Fruit fly (Drosophila melanogaster) whole organism, wandering third instar larva: Measurements from ENCODE around the gene Cht11.
A peak's percentile ranks its signal among the peaks of the same experiment; 100 is the strongest.

ENCODE experiments used
- Abd-B ChIP-seq: fragments of >200 bp; optimal IDR thresholded peaks from 2 replicates; lab custom pipeline; 2017; ENCODE audit warnings: missing biosample characterization, missing genetic modification characterization
- CG32264 ChIP-seq: fragments of 200-800 bp; sonication (Bioruptor generic); optimal IDR thresholded peaks from 2 replicates; lab custom pipeline; 2016; ENCODE audit warnings: missing biosample characterization, missing genetic modification characterization
- CG9705 ChIP-seq: fragments of 200-800 bp; sonication (Bioruptor generic); optimal IDR thresholded peaks from 2 replicates; lab custom pipeline; 2018; ENCODE audit warnings: missing biosample characterization, mild to moderate bottlenecking, missing genetic modification characterization
- CrebA ChIP-seq: fragments of 200-800 bp; sonication (Bioruptor generic); optimal IDR thresholded peaks from 2 replicates; lab custom pipeline; 2016; ENCODE audit warnings: missing biosample characterization, mild to moderate bottlenecking, missing genetic modification characterization, borderline replicate concordance
- Dfd ChIP-seq: fragments of >200 bp; optimal IDR thresholded peaks from 2 replicates; lab custom pipeline; 2017; ENCODE audit warnings: missing biosample characterization, missing genetic modification characterization
- GATAd ChIP-seq: sonication (Bioruptor generic); optimal IDR thresholded peaks from 2 replicates; lab custom pipeline; 2016; ENCODE audit warnings: missing biosample characterization, missing genetic modification characterization
- HLH106 ChIP-seq: fragments of 200-800 bp; optimal IDR thresholded peaks from 3 replicates; lab custom pipeline; 2019; ENCODE audit warnings: missing biosample characterization, mild to moderate bottlenecking, missing genetic modification characterization, moderate library complexity
- Hnf4 ChIP-seq: fragments of 200-800 bp; sonication (Bioruptor generic); optimal IDR thresholded peaks from 2 replicates; lab custom pipeline; 2016; ENCODE audit warnings: missing biosample characterization, mild to moderate bottlenecking, missing genetic modification characterization
- Hr83 ChIP-seq: fragments of 200-300 bp; sonication (Bioruptor generic); optimal IDR thresholded peaks from 2 replicates; lab custom pipeline; 2016; ENCODE audit warnings: missing biosample characterization, mild to moderate bottlenecking, missing genetic modification characterization, moderate library complexity; ENCODE audit not compliant: poor library complexity, severe bottlenecking
- Jra ChIP-seq: sonication (Bioruptor generic); optimal IDR thresholded peaks from 2 replicates; lab custom pipeline; 2016; ENCODE audit warnings: missing biosample characterization, missing genetic modification characterization
- Mio ChIP-seq: sonication (Bioruptor generic); optimal IDR thresholded peaks from 2 replicates; lab custom pipeline; 2016; ENCODE audit warnings: missing biosample characterization, missing genetic modification characterization
- Myc ChIP-seq: fragments of >200 bp; optimal IDR thresholded peaks from 2 replicates; lab custom pipeline; 2017
- N ChIP-seq: fragments of >200 bp; optimal IDR thresholded peaks from 2 replicates; lab custom pipeline; 2018; ENCODE audit warnings: missing biosample characterization, missing external identifiers, missing genetic modification characterization
- OdsH ChIP-seq: fragments of 200-800 bp; sonication (Bioruptor generic); optimal IDR thresholded peaks from 2 replicates; lab custom pipeline; 2016; ENCODE audit warnings: missing biosample characterization, mild to moderate bottlenecking, missing genetic modification characterization
- Rel ChIP-seq, 2 experiments: fragments of 200-800 bp; sonication (Bioruptor generic) in 1 of 2; optimal IDR thresholded peaks; 2 replicates in 1 of 2; 3 replicates in 1 of 2; lab custom pipeline; 2016 to 2019; ENCODE audit warnings: mild to moderate bottlenecking in 2 of 2, missing biosample characterization in 2 of 2, missing genetic modification characterization in 2 of 2, moderate library complexity in 1 of 2
- Sp1 ChIP-seq: fragments of 200-800 bp; sonication (Bioruptor generic); optimal IDR thresholded peaks from 3 replicates; lab custom pipeline; 2019; ENCODE audit warnings: missing biosample characterization, mild to moderate bottlenecking, missing genetic modification characterization, moderate library complexity
- Vsx2 ChIP-seq: fragments of 200-300, 225-300 bp; sonication (Bioruptor generic); optimal IDR thresholded peaks from 2 replicates; lab custom pipeline; 2018; ENCODE audit warnings: missing biosample characterization, missing genetic modification characterization; ENCODE audit not compliant: partially characterized antibody
- br ChIP-seq: fragments of 200-800 bp; sonication (Bioruptor generic); optimal IDR thresholded peaks from 2 replicates; lab custom pipeline; 2016; ENCODE audit warnings: missing biosample characterization, missing genetic modification characterization
- brk ChIP-seq: fragments of 200-800 bp; sonication (Bioruptor generic); optimal IDR thresholded peaks from 2 replicates; lab custom pipeline; 2016; ENCODE audit warnings: missing biosample characterization, mild to moderate bottlenecking, missing genetic modification characterization
- dl ChIP-seq, 2 experiments: fragments of 175-275, 200-275 bp in 1 of 2; fragments of 200-275 bp in 1 of 2; sonication (Bioruptor generic); optimal IDR thresholded peaks; lab custom pipeline; 2018; ENCODE audit warnings: mild to moderate bottlenecking in 2 of 2, missing biosample characterization in 2 of 2, missing genetic modification characterization in 2 of 2, moderate library complexity in 2 of 2; ENCODE audit not compliant: partially characterized antibody in 2 of 2, insufficient read depth in 1 of 2
- dsf ChIP-seq: sonication (Bioruptor generic); optimal IDR thresholded peaks from 2 replicates; lab custom pipeline; 2016; ENCODE audit warnings: missing biosample characterization, missing genetic modification characterization, borderline replicate concordance
- foxo ChIP-seq, 2 experiments: fragments of 200-800 bp; sonication (Bioruptor generic); optimal IDR thresholded peaks; 2 replicates in 1 of 2; 3 replicates in 1 of 2; lab custom pipeline; 2016 to 2017; ENCODE audit warnings: missing biosample characterization in 2 of 2, missing genetic modification characterization in 2 of 2
- fru ChIP-seq: fragments of 200-800 bp; sonication (Bioruptor generic); optimal IDR thresholded peaks from 3 replicates; lab custom pipeline; 2016; ENCODE audit warnings: missing biosample characterization, mild to moderate bottlenecking, missing genetic modification characterization
- h ChIP-seq: fragments of 200-800 bp; sonication (Bioruptor generic); optimal IDR thresholded peaks from 3 replicates; lab custom pipeline; 2016; ENCODE audit warnings: missing biosample characterization, mild to moderate bottlenecking, missing genetic modification characterization
- jim ChIP-seq: fragments of 175-275, 200-325 bp; sonication (Bioruptor generic); optimal IDR thresholded peaks from 2 replicates; lab custom pipeline; 2016; ENCODE audit warnings: missing biosample characterization, mild to moderate bottlenecking, missing genetic modification characterization
- lola ChIP-seq: fragments of >200 bp; optimal IDR thresholded peaks from 2 replicates; lab custom pipeline; 2017; ENCODE audit warnings: missing biosample characterization, missing genetic modification characterization
- pan ChIP-seq: fragments of >200 bp; optimal IDR thresholded peaks from 2 replicates; lab custom pipeline; 2017
- psq ChIP-seq: fragments of 200-800 bp; sonication (Bioruptor generic); optimal IDR thresholded peaks from 3 replicates; lab custom pipeline; 2017; ENCODE audit warnings: missing biosample characterization, mild to moderate bottlenecking, missing genetic modification characterization, moderate library complexity
- rgr ChIP-seq: fragments of 200-800 bp; sonication (Bioruptor generic); optimal IDR thresholded peaks from 3 replicates; lab custom pipeline; 2016; ENCODE audit warnings: missing biosample characterization, mild to moderate bottlenecking, missing genetic modification characterization
- sage ChIP-seq: fragments of 200-800 bp; sonication (Bioruptor generic); optimal IDR thresholded peaks from 2 replicates; lab custom pipeline; 2016; ENCODE audit warnings: missing biosample characterization, mild to moderate bottlenecking, missing genetic modification characterization
- sv ChIP-seq: fragments of 200-800 bp; sonication (Bioruptor generic); optimal IDR thresholded peaks from 3 replicates; lab custom pipeline; 2016; ENCODE audit warnings: missing biosample characterization, missing genetic modification characterization
- tai ChIP-seq: sonication (Bioruptor generic); optimal IDR thresholded peaks from 2 replicates; lab custom pipeline; 2016; ENCODE audit warnings: missing biosample characterization, missing genetic modification characterization
- usp ChIP-seq: fragments of >200 bp; optimal IDR thresholded peaks from 2 replicates; lab custom pipeline; 2017; ENCODE audit warnings: missing biosample characterization, missing genetic modification characterization
- woc ChIP-seq: sonication (Bioruptor generic); optimal IDR thresholded peaks from 2 replicates; lab custom pipeline; 2016; ENCODE audit warnings: missing biosample characterization, mild to moderate bottlenecking, missing genetic modification characterization

The Cht11 gene

DNA sequence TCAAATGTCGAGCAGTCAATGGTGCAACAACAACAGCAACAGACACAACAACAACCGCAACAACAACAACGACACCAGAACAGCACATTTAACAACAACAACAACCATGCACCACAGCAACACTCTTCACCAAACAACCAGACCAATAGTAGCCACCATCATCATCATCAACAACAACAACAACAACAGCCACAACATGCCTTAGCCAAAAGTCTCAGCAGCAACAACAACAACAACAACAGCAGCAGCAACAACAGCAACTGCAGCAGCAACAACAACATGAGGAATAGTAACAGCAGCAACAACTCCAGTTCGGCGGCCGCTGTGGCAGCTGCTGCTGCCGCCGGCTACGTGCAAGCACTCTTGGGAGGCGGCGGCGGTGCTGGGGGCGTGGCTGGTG is 27.0 kb upstream of the Cht11 start:
- no peak for TF ChIP-seq dl (GFP tag; optimal IDR thresholded peaks at IDR 0.05; lab: Kevin White, UChicago; ENCODE audit: insufficient read depth in 1 of 2, partially characterized antibody in 2 of 2)
- peak; percentile 80 for TF ChIP-seq Dfd (GFP tag; lab: Kevin White, UChicago)

dm6 chrX:6875773-6876172 is 26.5 kb upstream of the Cht11 start:
- TF ChIP-seq CrebA (GFP tag; lab: Kevin White, UChicago) (no peak), fru (no peak), Dfd (GFP tag; lab: Kevin White, UChicago) (no peak), sage (GFP tag; lab: Kevin White, UChicago) (no peak), sv (no peak), usp (GFP tag; lab: Kevin White, UChicago) (no peak), N (GFP tag; lab: Kevin White, UChicago) (no peak), Hr83 (peak; percentile 4), foxo (GFP tag; optimal IDR thresholded peaks at IDR 0.05; lab: Kevin White, UChicago) (no peak), Myc (lab: Kevin White, UChicago) (no peak), br (GFP tag; lab: Kevin White, UChicago) (no peak), psq (GFP tag; lab: Kevin White, UChicago) (peak; percentile 16), tai (no peak), h (GFP tag; lab: Kevin White, UChicago) (no peak), Abd-B (GFP tag; lab: Kevin White, UChicago) (no peak), woc (GFP tag; lab: Kevin White, UChicago) (peak; percentile 7), lola (GFP tag; lab: Kevin White, UChicago) (no peak), jim (GFP tag; lab: Kevin White, UChicago) (no peak), pan (no peak), CG9705 (no peak), Rel (GFP tag; optimal IDR thresholded peaks at IDR 0.05; lab: Kevin White, UChicago) (no peak), Rel (tag; optimal IDR thresholded peaks at IDR 0.05; lab: Kevin White, UChicago) (no peak), Mio (no peak), Vsx2 (no peak), OdsH (GFP tag; lab: Kevin White, UChicago) (no peak), rgr (no peak), dsf (GFP tag; lab: Kevin White, UChicago) (no peak), Jra (peak; percentile 29), GATAd (no peak), Hnf4 (GFP tag; lab: Kevin White, UChicago) (peak; percentile 17), CG32264 (GFP tag; lab: Kevin White, UChicago) (no peak), dl (GFP tag; optimal IDR thresholded peaks at IDR 0.05; lab: Kevin White, UChicago; ENCODE audit: insufficient read depth in 1 of 2, partially characterized antibody in 2 of 2) (no peak), Sp1 (GFP tag; lab: Kevin White, UChicago) (no peak)

DNA sequence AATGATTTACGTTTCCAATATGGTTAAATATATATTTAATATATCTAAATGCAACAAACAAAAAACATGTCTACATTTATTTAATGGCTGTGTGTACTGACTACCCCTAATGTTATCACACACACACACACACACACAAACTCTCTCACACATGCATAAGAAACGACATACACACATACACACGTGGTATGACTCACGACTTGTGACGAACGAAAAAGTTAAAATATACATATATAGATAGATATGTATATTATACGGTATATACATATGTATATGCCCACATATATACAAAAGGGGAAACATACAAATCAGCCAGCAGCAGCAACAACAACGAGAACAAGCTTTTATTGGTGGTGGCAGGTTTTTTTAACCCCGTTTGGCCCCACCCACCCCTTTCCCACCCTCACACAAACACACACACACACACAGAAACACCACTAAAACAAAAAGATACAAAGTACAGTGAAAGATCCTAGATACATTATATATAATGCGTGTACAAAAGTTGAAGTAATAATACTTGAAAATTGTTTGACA is 25.7 kb upstream of the Cht11 start:
- no peak for TF ChIP-seq br (GFP tag; lab: Kevin White, UChicago)
- TF ChIP-seq CG9705, result no peak
- TF ChIP-seq brk (GFP tag; lab: Kevin White, UChicago), result no peak
- TF ChIP-seq Rel (GFP tag; optimal IDR thresholded peaks at IDR 0.05; lab: Kevin White, UChicago), result no peak
- peak; percentile 7 for TF ChIP-seq Rel (tag; optimal IDR thresholded peaks at IDR 0.05; lab: Kevin White, UChicago)
- no peak for TF ChIP-seq Dfd (GFP tag; lab: Kevin White, UChicago)
- no peak for TF ChIP-seq dsf (GFP tag; lab: Kevin White, UChicago)
- peak; percentile 8 for TF ChIP-seq Sp1 (GFP tag; lab: Kevin White, UChicago)
- no peak for TF ChIP-seq usp (GFP tag; lab: Kevin White, UChicago)
- TF ChIP-seq GATAd, result no peak
- TF ChIP-seq OdsH (GFP tag; lab: Kevin White, UChicago), result no peak
- peak; percentile 19 for TF ChIP-seq HLH106
- no peak for TF ChIP-seq jim (GFP tag; lab: Kevin White, UChicago)
- TF ChIP-seq sv, result no peak
- no peak for TF ChIP-seq Mio
- TF ChIP-seq woc (GFP tag; lab: Kevin White, UChicago), result no peak
- TF ChIP-seq Vsx2, result no peak
- TF ChIP-seq CrebA (GFP tag; lab: Kevin White, UChicago), result no peak
- TF ChIP-seq foxo (GFP tag; optimal IDR thresholded peaks at IDR 0.05; lab: Kevin White, UChicago), result peak in 1 of 2 experiments; percentile 24
- no peak for TF ChIP-seq Hnf4 (GFP tag; lab: Kevin White, UChicago)
- no peak for TF ChIP-seq Hr83
- no peak for TF ChIP-seq pan
- no peak for TF ChIP-seq rgr
